Fruit fly (Drosophila melanogaster): ENCODE measurements around the gene Dph1.
A peak's percentile ranks its signal among the peaks of the same experiment; 100 is the strongest.

Dph1 gene

DNA sequence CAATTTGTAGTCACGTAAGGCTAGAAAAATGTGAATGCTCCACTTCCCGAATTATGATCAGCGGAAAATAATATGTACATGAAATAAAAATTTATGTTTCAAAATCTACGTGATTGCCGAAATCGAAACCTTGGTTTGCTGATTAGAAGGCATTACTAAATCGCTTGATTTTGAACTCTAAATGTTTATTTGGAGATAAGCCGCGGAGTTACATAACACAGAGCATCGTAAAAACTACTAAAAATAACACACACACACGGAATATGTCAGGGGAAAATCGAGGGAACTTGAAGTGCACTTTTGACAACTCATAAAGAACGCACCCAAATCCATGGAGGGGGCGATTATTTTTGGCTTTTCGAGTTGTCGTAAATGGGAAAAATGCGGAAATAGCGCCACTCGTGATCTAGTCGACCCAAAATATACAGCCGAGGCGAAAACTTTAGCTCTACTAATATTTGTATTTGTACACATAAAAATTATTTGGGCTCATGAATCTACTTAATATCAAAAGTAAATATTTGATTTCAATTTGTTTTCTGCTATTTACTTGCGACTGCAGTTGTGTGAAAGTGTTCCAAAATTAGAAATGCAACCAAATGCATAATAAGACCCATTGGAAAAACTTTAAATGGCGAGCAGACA, 8.3 kb upstream of the Dph1 start:
- TF ChIP-seq CG17801 (GFP tag; optimal IDR thresholded peaks at IDR 0.05; ENCODE audit: partially characterized antibody) = no peak

DNA sequence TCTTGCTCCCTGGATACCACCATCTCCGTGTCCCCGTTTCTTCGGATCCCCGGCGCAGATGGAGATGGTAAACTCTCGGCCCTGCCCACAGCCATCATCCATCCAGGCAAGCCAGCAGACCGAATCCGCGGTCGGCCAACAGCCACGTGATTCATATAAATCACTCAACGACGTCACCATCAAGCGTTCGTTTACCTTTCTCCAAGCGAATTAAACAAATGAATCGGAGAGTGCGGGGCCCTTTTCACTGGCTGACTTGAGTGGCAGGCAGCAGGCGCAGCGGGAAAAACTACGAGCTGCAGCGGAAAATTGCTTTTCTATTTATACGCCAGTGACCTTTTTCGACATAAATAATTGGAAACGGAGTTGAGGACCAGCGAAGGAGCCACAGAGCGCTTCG, 6.8 kb upstream of the Dph1 start:
- no peak for TF ChIP-seq CG17801 (GFP tag; optimal IDR thresholded peaks at IDR 0.05; ENCODE audit: partially characterized antibody)

DNA sequence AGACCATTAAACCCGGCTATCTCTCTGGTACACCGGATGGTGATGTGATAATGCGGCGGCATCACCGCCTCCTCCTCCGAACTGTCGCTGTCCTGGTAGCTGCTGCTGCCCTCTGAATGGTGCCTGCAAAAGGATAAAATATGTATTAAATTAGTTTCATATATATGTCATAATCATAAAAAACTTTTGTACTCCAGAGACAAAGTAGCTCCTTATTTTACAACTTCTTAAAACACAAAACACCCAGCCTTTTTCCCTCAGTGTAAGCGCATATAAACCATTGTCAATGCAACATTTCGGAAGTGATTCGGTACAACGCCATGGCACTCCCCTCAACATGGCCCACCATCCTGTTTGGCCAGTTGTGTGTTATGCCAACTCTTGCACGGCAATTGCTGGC, 4.9 kb upstream of the Dph1 start:
- no peak for TF ChIP-seq CG17801 (GFP tag; optimal IDR thresholded peaks at IDR 0.05; ENCODE audit: partially characterized antibody)

dm6 chr3L:11699163-11699562, 2.4 kb upstream of the Dph1 start, which contains the start of gene Dnai2:
Gene Dnai2 (minus strand): TSS chr3L:11699263.
- no peak for TF ChIP-seq CG17801 (GFP tag; optimal IDR thresholded peaks at IDR 0.05; ENCODE audit: partially characterized antibody)

DNA sequence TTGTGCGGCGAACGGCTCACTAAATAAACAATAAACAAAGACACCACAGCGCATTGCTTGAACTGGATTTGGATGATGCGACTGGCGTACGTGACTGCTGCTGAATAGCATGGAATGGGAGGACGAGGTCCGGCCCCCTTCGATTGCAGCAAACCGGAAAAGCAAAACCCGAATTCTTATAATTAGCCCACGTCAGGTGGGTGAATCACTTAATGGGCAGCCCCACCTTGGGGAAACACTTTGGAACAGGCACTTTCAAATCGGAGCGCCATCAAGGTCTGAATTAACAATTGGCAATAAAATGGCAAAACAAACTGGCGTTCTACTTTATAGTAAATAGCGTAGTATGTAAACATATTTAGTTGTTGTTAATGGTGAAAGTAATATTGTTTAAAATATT, 936 bp downstream of the Dph1 start:
- no peak for TF ChIP-seq CG17801 (GFP tag; optimal IDR thresholded peaks at IDR 0.05; ENCODE audit: partially characterized antibody)

DNA sequence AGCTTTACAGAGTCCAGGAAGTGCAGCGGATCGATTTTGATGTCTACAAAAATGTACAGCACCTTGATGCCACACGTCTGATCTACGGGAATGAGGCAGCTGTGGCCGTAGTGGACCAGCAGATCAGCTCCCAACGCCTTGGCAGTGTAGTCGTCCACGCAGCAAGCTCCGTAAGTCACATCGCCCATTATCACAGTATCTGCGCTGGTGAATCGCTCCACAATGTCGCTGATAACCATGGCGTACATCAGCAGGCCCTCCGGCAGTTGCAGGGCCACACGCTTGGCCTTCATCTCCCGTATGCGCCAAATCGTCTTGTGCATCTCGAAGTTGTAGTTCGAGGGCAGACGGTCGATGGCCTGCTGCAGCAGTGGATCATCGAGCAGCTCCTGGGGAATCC, 1.7 kb downstream of the Dph1 start:
- no peak for TF ChIP-seq CG17801 (GFP tag; optimal IDR thresholded peaks at IDR 0.05; ENCODE audit: partially characterized antibody)

DNA sequence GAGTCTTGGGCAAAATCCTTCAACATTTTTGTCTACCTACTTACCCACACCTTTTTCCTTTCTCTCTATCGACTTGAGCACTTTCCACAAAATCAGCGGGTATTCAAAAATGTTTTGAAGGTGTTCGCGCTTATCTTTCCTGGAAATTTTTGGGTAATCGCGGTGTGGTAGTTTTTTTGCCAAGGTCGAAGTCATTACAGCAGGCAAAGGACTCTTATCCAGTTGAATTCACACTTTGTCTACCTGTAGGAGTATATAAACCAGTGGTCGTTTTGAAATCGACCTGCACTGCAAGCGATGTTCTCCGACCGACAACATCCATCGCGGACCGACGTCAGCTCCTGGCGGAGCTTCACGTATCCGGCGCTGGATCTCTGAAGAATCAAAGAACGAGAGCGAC, 3.9 kb downstream of the Dph1 start:
- TF ChIP-seq CG17801 (GFP tag; optimal IDR thresholded peaks at IDR 0.05; ENCODE audit: partially characterized antibody) = no peak

dm6 chr3L:11691203-11691797, 5.5 kb downstream of the Dph1 start, which contains the start of the genes Pldn and CG14135:
Gene Pldn (minus strand): TSS chr3L:11691399.
Gene CG14135 (plus strand): TSS chr3L:11691571.
- TF ChIP-seq CG17801 (GFP tag; optimal IDR thresholded peaks at IDR 0.05; ENCODE audit: partially characterized antibody) = no peak

dm6 chr3L:11689832-11690602, 6.7 kb downstream of the Dph1 start:
- peak; percentile 48 for TF ChIP-seq CG17801 (GFP tag; optimal IDR thresholded peaks at IDR 0.05; ENCODE audit: partially characterized antibody)

dm6 chr3L:11685876-11686275, 10.9 kb downstream of the Dph1 start:
- no peak for TF ChIP-seq CG17801 (GFP tag; optimal IDR thresholded peaks at IDR 0.05; ENCODE audit: partially characterized antibody)

DNA sequence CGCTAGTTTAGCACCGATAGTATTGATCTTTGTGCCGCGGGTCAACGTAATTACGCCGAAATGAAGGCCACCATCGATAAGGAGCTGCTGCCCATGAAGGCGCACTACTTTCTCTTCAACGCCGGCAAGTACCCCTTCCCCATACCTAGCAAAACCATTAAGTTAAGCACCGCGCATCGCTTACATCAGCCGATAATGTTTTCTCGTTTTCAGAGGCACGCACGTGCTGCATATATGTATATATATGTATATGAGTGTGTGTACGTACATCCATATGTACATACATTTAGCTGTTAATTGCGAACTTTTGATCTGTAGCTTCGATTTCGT, 12.3 kb downstream of the Dph1 start:
- no peak for TF ChIP-seq CG17801 (GFP tag; optimal IDR thresholded peaks at IDR 0.05; ENCODE audit: partially characterized antibody)

DNA sequence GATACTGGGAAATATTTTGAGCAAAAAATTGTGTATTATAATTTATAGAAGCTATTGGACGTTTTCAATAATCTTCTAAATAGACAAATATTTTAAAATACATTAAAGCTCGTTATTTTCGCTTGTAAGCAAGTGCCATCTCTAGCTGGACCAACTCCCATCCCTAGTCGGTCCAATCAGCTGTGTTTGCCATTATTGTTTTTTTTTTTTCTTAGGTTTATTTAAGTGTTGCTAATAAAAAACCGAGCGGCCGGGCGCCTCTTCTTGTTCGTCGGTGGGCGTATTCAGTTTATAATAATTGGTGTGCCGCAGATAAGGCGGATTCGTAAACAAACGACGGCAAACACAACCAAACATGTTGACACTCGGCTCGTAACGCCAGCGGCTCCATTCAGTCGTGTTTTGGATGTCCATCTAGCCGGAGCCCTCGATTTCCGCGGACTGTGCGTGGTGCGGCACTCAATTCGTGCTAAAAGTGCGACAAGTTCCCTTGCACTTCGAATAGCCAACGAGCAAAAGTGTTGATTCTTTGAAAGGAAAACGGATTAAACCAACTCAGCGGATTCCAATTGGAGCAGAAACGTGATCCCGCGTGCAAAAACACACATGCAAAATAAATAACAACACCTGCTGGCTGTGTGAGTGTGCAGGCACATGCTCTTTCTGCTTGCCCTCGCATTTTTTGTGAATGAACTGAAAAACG, 12.8 kb downstream of the Dph1 start, which contains the start of gene Sugb:
Gene Sugb, plus strand, starts transcription at position 162 of the 703 bp plus-strand sequence.
- TF ChIP-seq CG17801 (GFP tag; optimal IDR thresholded peaks at IDR 0.05; ENCODE audit: partially characterized antibody) = peak; percentile 38

- TF ChIP-seq CG17801 (GFP tag; optimal IDR thresholded peaks at IDR 0.05; ENCODE audit: partially characterized antibody) = peak; percentile 24
These were observed 15.0 kb downstream of the Dph1 start, which contains the start of gene TfIIEalpha for dm6 chr3L:11681794-11682193. Gene TfIIEalpha (plus strand): TSS chr3L:11682038.

DNA sequence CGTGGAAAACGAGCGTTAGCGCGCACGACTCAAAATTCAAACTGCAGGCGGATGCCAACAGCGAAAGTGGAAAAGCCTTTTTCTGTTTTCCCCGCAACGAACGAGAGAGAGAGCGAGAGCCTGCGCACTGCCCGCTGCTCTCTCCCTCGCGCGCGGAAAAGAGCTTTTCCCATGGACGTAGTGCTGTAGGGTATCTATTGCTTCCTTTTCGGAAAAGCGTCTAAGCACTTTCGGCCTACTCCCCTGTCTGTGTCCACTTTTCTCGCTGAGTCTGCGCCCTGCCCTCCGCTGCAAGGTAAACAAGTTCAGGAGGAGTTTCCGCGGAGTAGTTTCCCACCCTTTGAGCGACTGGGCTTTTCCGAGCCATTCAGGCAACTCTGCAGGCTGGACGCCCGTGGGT, 16.5 kb downstream of the Dph1 start, which contains the start of gene CG32085:
Gene CG32085, minus strand, starts transcription at position 47 of the 400 bp plus-strand sequence.
- TF ChIP-seq CG17801 (GFP tag; optimal IDR thresholded peaks at IDR 0.05; ENCODE audit: partially characterized antibody) = no peak

DNA sequence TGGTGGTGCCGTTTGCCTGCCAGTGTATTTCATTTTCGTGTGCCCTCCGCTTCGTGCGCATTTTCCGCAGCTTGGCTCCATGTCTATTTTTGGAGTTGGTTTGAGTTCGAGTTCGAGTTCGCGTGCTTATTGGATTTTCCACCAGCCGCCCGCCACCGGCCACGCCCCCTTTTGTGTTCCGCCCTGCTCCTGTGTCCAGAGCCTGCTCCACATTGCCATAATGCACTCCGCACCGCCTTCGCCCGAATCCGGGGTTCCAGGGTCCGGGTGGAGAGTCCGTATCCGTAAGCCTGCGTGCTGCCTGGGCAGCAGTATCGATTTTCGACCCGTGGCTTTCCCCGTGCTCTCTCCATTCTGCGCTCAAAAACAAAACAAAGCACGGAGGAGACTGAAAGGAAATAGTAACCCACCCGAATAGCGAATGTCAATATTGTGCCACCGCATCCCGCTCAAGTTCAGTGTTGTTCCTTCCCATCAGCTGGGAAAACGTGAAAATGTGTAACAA, 18.4 kb downstream of the Dph1 start:
- TF ChIP-seq CG17801 (GFP tag; optimal IDR thresholded peaks at IDR 0.05; ENCODE audit: partially characterized antibody) = no peak
